Worm (Caenorhabditis elegans): ENCODE results near the gene Y57A10A.27.

DNA sequence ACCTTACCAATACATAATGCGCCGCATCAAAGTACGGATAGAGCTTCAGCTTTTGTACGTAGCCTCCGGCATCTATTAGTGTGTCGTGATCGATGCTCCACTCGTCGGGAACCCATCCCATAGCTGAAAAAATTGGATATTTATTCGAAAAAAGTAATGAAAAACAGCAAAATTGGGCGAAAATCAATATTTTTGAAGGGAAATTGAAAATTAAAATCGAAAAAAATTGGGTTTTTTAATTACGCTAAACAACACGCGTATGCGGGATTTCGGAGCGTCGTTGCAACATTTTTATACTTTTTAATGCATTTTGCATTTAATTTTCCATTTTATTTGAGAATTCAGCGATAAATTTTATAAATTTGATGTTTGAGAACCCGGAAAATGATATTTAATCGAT is 4.4 kb upstream of the Y57A10A.27 start, which contains the start of the genes tric-1B.2 and Y57A10A.29:
- TF ChIP-seq F13H6.1 (tag; optimal IDR thresholded peaks at IDR 0.05) = no peak
- TF ChIP-seq pha-4 (tag; optimal IDR thresholded peaks at IDR 0.05) = no peak
- no peak for TF ChIP-seq ets-4 (tag; optimal IDR thresholded peaks at IDR 0.05)
- TF ChIP-seq lin-11 (tag; optimal IDR thresholded peaks at IDR 0.05) = no peak
- no peak for TF ChIP-seq ama-1 (optimal IDR thresholded peaks at IDR 0.05)
- no peak for TF ChIP-seq pag-3 (tag; optimal IDR thresholded peaks at IDR 0.05; ENCODE audit: borderline replicate concordance)
- no peak for TF ChIP-seq hlh-13 (GFP tag; optimal IDR thresholded peaks at IDR 0.05)
- TF ChIP-seq tbx-2 (tag; optimal IDR thresholded peaks at IDR 0.05) = no peak
- TF ChIP-seq ceh-9 (tag; optimal IDR thresholded peaks at IDR 0.05) = no peak
- no peak for TF ChIP-seq ceh-31 (tag; optimal IDR thresholded peaks at IDR 0.05)
- TF ChIP-seq pat-9 (tag; optimal IDR thresholded peaks at IDR 0.05) = no peak
- no peak for TF ChIP-seq unc-55 (GFP tag; optimal IDR thresholded peaks at IDR 0.05)
- no peak for TF ChIP-seq ceh-14 (tag; optimal IDR thresholded peaks at IDR 0.05)
- no peak for TF ChIP-seq rnt-1 (tag; optimal IDR thresholded peaks at IDR 0.05)
